Worm (Caenorhabditis elegans): Measurements from ENCODE around the gene C45H4.21.

DNA sequence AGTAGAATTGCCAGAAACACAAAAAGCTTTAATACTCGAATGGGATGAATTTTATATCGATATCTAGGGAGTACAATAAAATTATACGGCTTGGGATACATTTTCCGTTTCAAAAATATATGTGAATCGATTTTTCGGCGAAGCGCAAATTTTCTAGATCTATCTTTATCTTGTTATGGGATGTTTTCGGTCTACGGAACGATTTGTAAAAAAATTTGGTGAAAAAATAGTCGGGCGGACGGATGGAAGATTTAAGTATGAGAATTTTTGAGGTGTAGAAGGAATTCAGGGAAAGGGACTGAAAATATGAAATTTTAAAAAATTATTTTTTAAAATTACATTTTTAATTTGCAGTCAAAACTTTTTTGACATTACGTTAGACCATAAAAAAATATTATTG is 43.4 kb downstream of the C45H4.21 start, which contains the start of gene F22F7.4:
- TF ChIP-seq ztf-11 (tag; optimal IDR thresholded peaks at IDR 0.05) (no peak), aly-2 (tag; optimal IDR thresholded peaks at IDR 0.05) (no peak), sma-3 (GFP tag; optimal IDR thresholded peaks at IDR 0.05) (no peak), ZK546.5 (tag; optimal IDR thresholded peaks at IDR 0.05) (no peak), unc-62 (GFP tag; optimal IDR thresholded peaks at IDR 0.05) (no peak), zag-1 (tag; optimal IDR thresholded peaks at IDR 0.05) (no peak), blmp-1 (tag; optimal IDR thresholded peaks at IDR 0.05; ENCODE audit: insufficient read depth) (no peak), nhr-237 (tag; optimal IDR thresholded peaks at IDR 0.05) (no peak), elt-3 (tag; optimal IDR thresholded peaks at IDR 0.05) (no peak), egl-27 (tag; optimal IDR thresholded peaks at IDR 0.05) (no peak)
